Fruit fly (Drosophila melanogaster) whole organism, embryonic: Measurements from ENCODE around the gene mRpL27.

Experiments
- B-H1 ChIP-seq: fragments of 200-800 bp; sonication (Bioruptor generic); IDR thresholded peaks from 3 replicates; pipeline ENCODE4 v1.3.6; 2022; ENCODE audit warnings: missing biosample characterization, missing genetic modification characterization
- B-H2 ChIP-seq: fragments of 200-800 bp; sonication (Bioruptor generic); optimal IDR thresholded peaks from 2 replicates; lab custom pipeline; 2018; ENCODE audit warnings: missing biosample characterization, mild to moderate bottlenecking, missing genetic modification characterization
- CG10267 ChIP-seq: fragments of 200-800 bp; sonication (Bioruptor generic); optimal IDR thresholded peaks from 2 replicates; lab custom pipeline; 2018; ENCODE audit warnings: missing biosample characterization, mild to moderate bottlenecking, missing genetic modification characterization, moderate library complexity
- CG13287 ChIP-seq: fragments of 200-800 bp; sonication (Bioruptor generic); IDR thresholded peaks from 2 replicates; pipeline ENCODE4 v1.3.6; 2022; ENCODE audit warnings: missing biosample characterization, missing genetic modification characterization; ENCODE audit not compliant: partially characterized antibody
- CG14860 ChIP-seq: fragments of 200-800 bp; sonication (Bioruptor generic); IDR thresholded peaks from 3 replicates; pipeline ENCODE4 v1.3.6; 2022; ENCODE audit warnings: missing biosample characterization, missing genetic modification characterization; ENCODE audit not compliant: partially characterized antibody
- CG15073 ChIP-seq: fragments of 200-800 bp; sonication (Bioruptor generic); optimal IDR thresholded peaks from 2 replicates; lab custom pipeline; 2016; ENCODE audit warnings: missing biosample characterization, missing genetic modification characterization
- CG16813 ChIP-seq: fragments of 200-800 bp; sonication (Bioruptor generic); IDR thresholded peaks from 3 replicates; pipeline ENCODE4 v1.3.6; 2022; ENCODE audit warnings: missing biosample characterization, missing genetic modification characterization; ENCODE audit not compliant: partially characterized antibody
- CG2199 ChIP-seq: fragments of 200-800 bp; sonication (Bioruptor generic); IDR thresholded peaks from 3 replicates; pipeline ENCODE4 v1.3.6; 2022; ENCODE audit warnings: missing biosample characterization, missing genetic modification characterization
- CG2712 ChIP-seq: fragments of 200-800 bp; optimal IDR thresholded peaks from 3 replicates; lab custom pipeline; 2019; ENCODE audit warnings: missing biosample characterization, mild to moderate bottlenecking, missing genetic modification characterization, moderate library complexity
- CG30020 ChIP-seq: fragments of 200-800 bp; optimal IDR thresholded peaks from 2 replicates; lab custom pipeline; 2019; ENCODE audit warnings: missing biosample characterization, mild to moderate bottlenecking, missing genetic modification characterization, moderate library complexity
- CG34224 ChIP-seq: fragments of 200-800 bp; sonication (Bioruptor generic); IDR thresholded peaks from 3 replicates; pipeline ENCODE4 v1.3.6; 2022; ENCODE audit warnings: missing biosample characterization, missing genetic modification characterization; ENCODE audit not compliant: partially characterized antibody
- CG4328 ChIP-seq: fragments of 200-800 bp; sonication (Bioruptor generic); optimal IDR thresholded peaks from 3 replicates; lab custom pipeline; 2017; ENCODE audit warnings: missing biosample characterization, missing genetic modification reagents, missing genetic modification characterization
- CG6683 ChIP-seq: fragments of 200-800 bp; sonication (Bioruptor generic); optimal IDR thresholded peaks from 2 replicates; lab custom pipeline; 2017; ENCODE audit warnings: missing biosample characterization, mild to moderate bottlenecking, missing genetic modification characterization, missing genetic modification reagents
- CHES-1-like ChIP-seq: fragments of 200-800 bp; sonication (Bioruptor generic); optimal IDR thresholded peaks from 2 replicates; lab custom pipeline; 2016; ENCODE audit warnings: missing biosample characterization, missing genetic modification characterization
- CkIIα-i1 ChIP-seq: fragments of 200-800 bp; sonication (Bioruptor generic); IDR thresholded peaks from 2 replicates; pipeline ENCODE4 v1.3.6; 2022; ENCODE audit warnings: missing biosample characterization, missing genetic modification characterization
- Dp ChIP-seq: fragments of 200-800 bp; sonication (Bioruptor generic); optimal IDR thresholded peaks from 2 replicates; lab custom pipeline; 2018; ENCODE audit warnings: missing biosample characterization, mild to moderate bottlenecking, missing genetic modification characterization, moderate library complexity
- E2f1 ChIP-seq: fragments of 200-800 bp; sonication (Bioruptor generic); IDR thresholded peaks from 2 replicates; pipeline ENCODE4 v1.3.6; 2022; ENCODE audit warnings: missing biosample characterization, missing genetic modification characterization
- E2f2 ChIP-seq: fragments of 200-800 bp; sonication (Bioruptor generic); IDR thresholded peaks from 2 replicates; pipeline ENCODE4 v1.3.6; 2022; ENCODE audit warnings: missing biosample characterization, missing genetic modification characterization
- Ets97D ChIP-seq: fragments of 200-800 bp; sonication (Bioruptor generic); optimal IDR thresholded peaks from 3 replicates; lab custom pipeline; 2016; ENCODE audit warnings: missing biosample characterization, missing genetic modification characterization
- Fer1 ChIP-seq: fragments of 200-800 bp; sonication (Bioruptor generic); optimal IDR thresholded peaks from 2 replicates; lab custom pipeline; 2017; ENCODE audit warnings: missing biosample characterization, mild to moderate bottlenecking, missing genetic modification characterization
- HLH4C ChIP-seq: fragments of 200-800 bp; sonication (Bioruptor generic); IDR thresholded peaks from 3 replicates; pipeline ENCODE4 v1.3.6; 2022; ENCODE audit warnings: missing biosample characterization, missing genetic modification characterization; ENCODE audit not compliant: partially characterized antibody
- HmgZ ChIP-seq: fragments of 200-800 bp; sonication (Bioruptor generic); optimal IDR thresholded peaks from 2 replicates; lab custom pipeline; 2018; ENCODE audit warnings: missing biosample characterization, mild to moderate bottlenecking, missing genetic modification characterization
- MESR4 ChIP-seq: fragments of 200-800 bp; sonication (Bioruptor generic); optimal IDR thresholded peaks from 2 replicates; lab custom pipeline; 2018; ENCODE audit warnings: missing biosample characterization, mild to moderate bottlenecking, missing genetic modification characterization, moderate library complexity
- Max ChIP-seq: fragments of 200-800 bp; sonication (Bioruptor generic); optimal IDR thresholded peaks from 2 replicates; lab custom pipeline; 2016; ENCODE audit warnings: missing biosample characterization, mild to moderate bottlenecking, missing genetic modification characterization
- Med ChIP-seq: fragments of 200-800 bp; sonication (Bioruptor generic); peaks from one replicate; lab custom pipeline; 2016; ENCODE audit warnings: missing biosample characterization, missing genetic modification characterization, mild to moderate bottlenecking, inconsistent platforms, moderate library complexity
- Myb ChIP-seq: fragments of 200-800 bp; sonication (Bioruptor generic); optimal IDR thresholded peaks from 2 replicates; lab custom pipeline; 2016; ENCODE audit warnings: missing biosample characterization, missing genetic modification characterization
- Nf-YC ChIP-seq: fragments of 200-800 bp; optimal IDR thresholded peaks from 3 replicates; lab custom pipeline; 2019; ENCODE audit warnings: missing biosample characterization, mild to moderate bottlenecking, missing genetic modification characterization, moderate library complexity
- Opbp ChIP-seq: fragments of 200-800 bp; sonication (Bioruptor generic); IDR thresholded peaks from 3 replicates; pipeline ENCODE4 v1.3.6; 2022; ENCODE audit warnings: missing biosample characterization, missing genetic modification characterization; ENCODE audit not compliant: partially characterized antibody
- Scr ChIP-seq: fragments of 200-800 bp; sonication (Bioruptor generic); IDR thresholded peaks from 2 replicates; pipeline ENCODE4 v1.3.6; 2022; ENCODE audit warnings: missing biosample characterization, missing genetic modification characterization; ENCODE audit not compliant: partially characterized antibody
- Sin3A ChIP-seq: fragments of >200 bp; optimal IDR thresholded peaks from 2 replicates; lab custom pipeline; 2018
- Stat92E ChIP-seq, 3 experiments: fragments of >200 bp in 2 of 3; fragments of 200-800 bp in 1 of 3; sonication (Bioruptor generic) in 1 of 3; optimal IDR thresholded peaks; 2 replicates each; lab custom pipeline; 2017 to 2019; ENCODE audit warnings: missing biosample characterization in 3 of 3, missing genetic modification characterization in 3 of 3, mild to moderate bottlenecking in 1 of 3, moderate library complexity in 1 of 3
- Xrp1 ChIP-seq: fragments of 200-800 bp; sonication (Bioruptor generic); IDR thresholded peaks from 2 replicates; pipeline ENCODE4 v1.3.6; 2022; ENCODE audit warnings: missing biosample characterization, missing genetic modification characterization
- YL-1 ChIP-seq: fragments of 200-800 bp; sonication (Bioruptor generic); optimal IDR thresholded peaks from 3 replicates; lab custom pipeline; 2017; ENCODE audit warnings: missing biosample characterization, mild to moderate bottlenecking, missing genetic modification characterization
- grau ChIP-seq: fragments of 200-800 bp; optimal IDR thresholded peaks from 3 replicates; lab custom pipeline; 2019; ENCODE audit warnings: missing biosample characterization, mild to moderate bottlenecking, missing genetic modification characterization, moderate library complexity
- gt ChIP-seq: fragments of 200-800 bp; sonication (Bioruptor generic); IDR thresholded peaks from 2 replicates; pipeline ENCODE4 v1.3.6; 2022; ENCODE audit warnings: missing biosample characterization, missing genetic modification characterization
- hb ChIP-seq: fragments of 200-800 bp; sonication (Bioruptor generic); IDR thresholded peaks from 3 replicates; pipeline ENCODE4 v1.3.6; 2022; ENCODE audit warnings: missing biosample characterization, missing genetic modification characterization; ENCODE audit not compliant: partially characterized antibody
- mld ChIP-seq: fragments of 200-800 bp; sonication (Bioruptor generic); IDR thresholded peaks from 3 replicates; pipeline ENCODE4 v1.3.6; 2022; ENCODE audit warnings: missing biosample characterization, missing genetic modification characterization; ENCODE audit not compliant: partially characterized antibody
- nerfin-2 ChIP-seq: fragments of 200-800 bp; sonication (Bioruptor generic); IDR thresholded peaks from 2 replicates; pipeline ENCODE4 v1.3.6; 2022; ENCODE audit warnings: missing biosample characterization, missing genetic modification characterization; ENCODE audit not compliant: partially characterized antibody
- nmo ChIP-seq: fragments of 200-800 bp; sonication (Bioruptor generic); optimal IDR thresholded peaks from 2 replicates; lab custom pipeline; 2018; ENCODE audit warnings: missing biosample characterization, mild to moderate bottlenecking, missing genetic modification characterization, moderate library complexity
- onecut ChIP-seq: fragments of 200-800 bp; sonication (Bioruptor generic); IDR thresholded peaks from 2 replicates; pipeline ENCODE4 v1.3.6; 2022; ENCODE audit warnings: missing biosample characterization, missing genetic modification characterization
- org-1 ChIP-seq: fragments of 200-800 bp; sonication (Bioruptor generic); optimal IDR thresholded peaks from 2 replicates; lab custom pipeline; 2017; ENCODE audit warnings: missing biosample characterization, missing genetic modification characterization
- phol ChIP-seq: fragments of 200-800 bp; sonication (Bioruptor generic); optimal IDR thresholded peaks from 3 replicates; lab custom pipeline; 2018; ENCODE audit warnings: missing biosample characterization, mild to moderate bottlenecking, missing genetic modification characterization, moderate library complexity
- row ChIP-seq: fragments of 200-800 bp; sonication (Bioruptor generic); IDR thresholded peaks from 3 replicates; pipeline ENCODE4 v1.3.6; 2022; ENCODE audit warnings: missing biosample characterization, missing genetic modification characterization
- sens ChIP-seq: fragments of 200-800 bp; sonication (Bioruptor generic); peaks from one replicate; lab custom pipeline; 2016; ENCODE audit warnings: missing biosample characterization, missing genetic modification characterization
- sug ChIP-seq: fragments of 200-800 bp; optimal IDR thresholded peaks from 2 replicates; lab custom pipeline; 2019; ENCODE audit warnings: missing biosample characterization, mild to moderate bottlenecking, missing genetic modification characterization, moderate library complexity
- tna ChIP-seq: fragments of 200-800 bp; sonication (Bioruptor generic); IDR thresholded peaks from 2 replicates; pipeline ENCODE4 v1.3.6; 2022; ENCODE audit warnings: missing biosample characterization, missing genetic modification characterization; ENCODE audit not compliant: partially characterized antibody
- vnd ChIP-seq: fragments of 200-800 bp; sonication (Bioruptor generic); IDR thresholded peaks from 3 replicates; pipeline ENCODE4 v1.3.6; 2022; ENCODE audit warnings: missing biosample characterization, missing genetic modification characterization; ENCODE audit not compliant: partially characterized antibody
- zen2 ChIP-seq: fragments of 200-800 bp; sonication (Bioruptor generic); IDR thresholded peaks from 3 replicates; pipeline ENCODE4 v1.3.6; 2022; ENCODE audit warnings: missing biosample characterization, missing genetic modification characterization; ENCODE audit not compliant: partially characterized antibody
- zfh2 ChIP-seq: fragments of 200-800 bp; sonication (Bioruptor generic); optimal IDR thresholded peaks from 2 replicates; lab custom pipeline; 2016; ENCODE audit warnings: missing biosample characterization, missing genetic modification characterization

mRpL27 gene

DNA sequence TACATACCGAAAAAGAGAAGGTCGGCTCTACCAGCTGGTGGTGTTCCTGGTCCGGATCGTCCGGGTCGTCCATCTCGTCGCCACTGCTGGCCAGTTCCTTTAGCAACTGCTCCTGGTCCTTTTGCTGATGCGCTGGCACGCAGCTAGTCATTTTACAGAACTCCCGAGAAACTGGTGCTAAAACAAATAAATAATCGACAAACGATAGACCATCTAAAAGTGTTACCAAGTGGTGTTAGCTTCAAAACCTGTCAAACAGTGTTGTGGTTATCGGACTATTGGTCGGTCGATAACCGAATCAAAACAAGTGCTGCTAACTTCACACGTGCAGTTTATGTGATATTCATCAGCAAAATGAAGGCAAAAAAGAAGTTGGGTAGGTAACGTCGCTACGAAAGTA is 15.0 kb downstream of the mRpL27 start, which contains the start of the genes morgue and Elp3 (continued):
- no peak for TF ChIP-seq CG15073 (GFP tag; lab: Kevin White, UChicago)
- TF ChIP-seq CG16813 (GFP tag; lab: Robert Waterston, UW), result peak; percentile 74
- TF ChIP-seq nerfin-2 (GFP tag; lab: Robert Waterston, UW), result peak; percentile 82
- peak; percentile 78 for TF ChIP-seq CG34224 (GFP tag; lab: Robert Waterston, UW)
- TF ChIP-seq Med (GFP tag; lab: Kevin White, UChicago), result peak; percentile 73
- peak; percentile 1 for TF ChIP-seq CG2712 (tag; lab: Kevin White, UChicago)
- no peak for TF ChIP-seq CG2199
- peak; percentile 16 for TF ChIP-seq sug (tag; lab: Kevin White, UChicago)
- 0 out of 2 replicates have a peak, but pooled peaks have one; percentile 6 for TF ChIP-seq Xrp1
- peak; percentile 34 for TF ChIP-seq Myb (GFP tag; lab: Kevin White, UChicago)
- no peak for TF ChIP-seq zfh2 (GFP tag; lab: Kevin White, UChicago)
- TF ChIP-seq onecut, result peak; percentile 45
- TF ChIP-seq org-1 (GFP tag; lab: Kevin White, UChicago), result no peak
- no peak for TF ChIP-seq gt (GFP tag; lab: Robert Waterston, UW)
- peak; percentile 70 for TF ChIP-seq Scr (GFP tag; lab: Robert Waterston, UW)
- TF ChIP-seq E2f2 (GFP tag; lab: Robert Waterston, UW), result peak; percentile 39; the same call in 1 of the 2 replicates
- no peak for TF ChIP-seq CG6683
- peak; percentile 53 for TF ChIP-seq Sin3A
- TF ChIP-seq MESR4 (GFP tag; lab: Kevin White, UChicago), result peak; percentile 86
- TF ChIP-seq Stat92E (GFP tag; optimal IDR thresholded peaks at IDR 0.05; lab: Kevin White, UChicago), result peak in 1 of 3 experiments; percentile 23
- peak; percentile 72; the same call in 2 of the 3 replicates for TF ChIP-seq Opbp
- TF ChIP-seq hb (GFP tag; lab: Robert Waterston, UW), result 0 out of 3 replicates have a peak, but pooled peaks have one; percentile 25
- peak; percentile 83 for TF ChIP-seq tna
- peak; percentile 6 for TF ChIP-seq B-H2 (GFP tag; lab: Kevin White, UChicago)
- peak; percentile 66 for TF ChIP-seq vnd
- peak; percentile 56 for TF ChIP-seq CG10267 (tag; lab: Kevin White, UChicago)
- no peak for TF ChIP-seq E2f1
- TF ChIP-seq row (GFP tag; lab: Robert Waterston, UW), result 0 out of 3 replicates have a peak, but pooled peaks have one; percentile 14
- peak; percentile 33 for TF ChIP-seq Dp (GFP tag; lab: Kevin White, UChicago)
- peak; percentile 79 for TF ChIP-seq zen2 (GFP tag; lab: Robert Waterston, UW)
- peak; percentile 25 for TF ChIP-seq CG30020 (tag; lab: Kevin White, UChicago)
- no peak for TF ChIP-seq B-H1 (GFP tag; lab: Robert Waterston, UW)
- peak; percentile 87 for TF ChIP-seq HLH4C
- TF ChIP-seq HmgZ (tag; lab: Kevin White, UChicago), result peak; percentile 26
- TF ChIP-seq Nf-YC (tag; lab: Kevin White, UChicago), result peak; percentile 15
- peak; percentile 72 for TF ChIP-seq CG14860 (GFP tag; lab: Robert Waterston, UW)
- TF ChIP-seq Fer1, result peak; percentile 17
- TF ChIP-seq grau (tag; lab: Kevin White, UChicago), result peak; percentile 14
- TF ChIP-seq CG13287 (GFP tag; lab: Robert Waterston, UW), result peak; percentile 78
- TF ChIP-seq Max (GFP tag; lab: Kevin White, UChicago), result peak; percentile 58
- no peak for TF ChIP-seq CG4328 (GFP tag; lab: Kevin White, UChicago)
- TF ChIP-seq mld (GFP tag; lab: Robert Waterston, UW), result peak; percentile 89
- TF ChIP-seq CkIIα-i1 (GFP tag; lab: Robert Waterston, UW), result no peak
- peak; percentile 11 for TF ChIP-seq phol
- TF ChIP-seq nmo, result peak; percentile 5
- peak; percentile 31 for TF ChIP-seq CHES-1-like (GFP tag; lab: Kevin White, UChicago)
- peak; percentile 56 for TF ChIP-seq sens (GFP tag; lab: Kevin White, UChicago)
- TF ChIP-seq YL-1 (GFP tag; lab: Kevin White, UChicago), result peak; percentile 89
- no peak for TF ChIP-seq Ets97D
